Worm (Caenorhabditis elegans) whole organism, L4 larva: ENCODE measurements around the gene Y75B12B.11.

Source experiments
- F49E8.2 ChIP-seq: sonication (generic microtip); optimal IDR thresholded peaks from 2 replicates; lab custom pipeline; 2016; ENCODE audit warnings: missing compliant biosample characterization, mild to moderate bottlenecking, missing genetic modification characterization, borderline replicate concordance
- R02D3.7 ChIP-seq: fragments of 150-350 bp; sonication (generic microtip); optimal IDR thresholded peaks from 3 replicates; lab custom pipeline; 2014; ENCODE audit warnings: missing biosample characterization, missing genetic modification characterization
- T20F7.1 ChIP-seq: fragments of 200-800 bp; sonication (Bioruptor generic); optimal IDR thresholded peaks from 2 replicates; lab custom pipeline; 2018; ENCODE audit warnings: mild to moderate bottlenecking, missing genetic modification characterization, missing compliant biosample characterization
- Y5F2A.4 ChIP-seq: fragments of 200-800 bp; sonication (Bioruptor generic); optimal IDR thresholded peaks from 2 replicates; lab custom pipeline; 2018; ENCODE audit warnings: mild to moderate bottlenecking, missing genetic modification characterization, missing compliant biosample characterization
- Y75B8A.6 ChIP-seq: fragments of 200-800 bp; sonication (Bioruptor generic); IDR thresholded peaks from 2 replicates; pipeline ENCODE4 v1.3.6; 2022; ENCODE audit warnings: missing genetic modification reagents, missing genetic modification characterization, missing compliant biosample characterization
- ZK337.2 ChIP-seq: fragments of 200-800 bp; sonication (Bioruptor generic); IDR thresholded peaks from 2 replicates; pipeline ENCODE4 v1.3.6; 2022; ENCODE audit warnings: missing genetic modification reagents, missing genetic modification characterization, missing compliant biosample characterization
- ZK546.5 ChIP-seq, 2 experiments: sonication (generic microtip); optimal IDR thresholded peaks; 2 replicates each; lab custom pipeline; 2017; ENCODE audit warnings: missing biosample characterization in 2 of 2, missing genetic modification characterization in 2 of 2
- aha-1 ChIP-seq: fragments of 150-350 bp; peaks from one replicate; lab custom pipeline; 2014; ENCODE audit warnings: missing biosample characterization, missing genetic modification characterization
- aly-2 ChIP-seq: sonication (generic microtip); optimal IDR thresholded peaks from 2 replicates; lab custom pipeline; 2018; ENCODE audit warnings: missing biosample characterization, missing genetic modification characterization
- ama-1 ChIP-seq: fragments of 150-350 bp; optimal IDR thresholded peaks from 2 replicates; lab custom pipeline; 2014; ENCODE audit warnings: inconsistent platforms, mixed read lengths
- ceh-20 ChIP-seq: fragments of 200-800 bp; sonication (Bioruptor generic); IDR thresholded peaks from 2 replicates; pipeline ENCODE4 v1.3.6; 2022; ENCODE audit warnings: missing genetic modification reagents, missing genetic modification characterization, missing compliant biosample characterization
- ceh-28 ChIP-seq: fragments of 150-350 bp; optimal IDR thresholded peaks from 2 replicates; lab custom pipeline; 2014; ENCODE audit warnings: missing biosample characterization, missing genetic modification reagents, missing genetic modification characterization
- ceh-32 ChIP-seq: sonication (generic microtip); optimal IDR thresholded peaks from 2 replicates; lab custom pipeline; 2016; ENCODE audit warnings: mild to moderate bottlenecking, missing genetic modification characterization, missing compliant biosample characterization; ENCODE audit not compliant: poor library complexity
- ceh-44 ChIP-seq: fragments of 200-800 bp; sonication (Bioruptor generic); IDR thresholded peaks from 2 replicates; pipeline ENCODE4 v1.3.6; 2022; ENCODE audit warnings: missing genetic modification reagents, missing genetic modification characterization, missing compliant biosample characterization
- ces-1 ChIP-seq: fragments of 150-350 bp; sonication (generic microtip); optimal IDR thresholded peaks from 4 replicates; lab custom pipeline; 2014; ENCODE audit warnings: missing biosample characterization, missing genetic modification reagents, missing genetic modification characterization
- cey-2 ChIP-seq: sonication (generic microtip); optimal IDR thresholded peaks from 3 replicates; lab custom pipeline; 2017; ENCODE audit warnings: missing genetic modification characterization, mild to moderate bottlenecking, missing compliant biosample characterization, antibody characterized with exemption, borderline replicate concordance; ENCODE audit not compliant: insufficient read depth
- daf-12 ChIP-seq: fragments of 150-350 bp; optimal IDR thresholded peaks from 2 replicates; lab custom pipeline; 2014; ENCODE audit warnings: missing biosample characterization, missing genetic modification reagents, missing genetic modification characterization
- daf-8 ChIP-seq: fragments of 200-800 bp; sonication (Bioruptor generic); IDR thresholded peaks from 2 replicates; pipeline ENCODE4 v1.3.6; 2022; ENCODE audit warnings: missing genetic modification characterization, missing compliant biosample characterization
- dmd-8 ChIP-seq: fragments of 200-800 bp; sonication (Bioruptor generic); IDR thresholded peaks from 2 replicates; pipeline ENCODE4 v1.3.6; 2022; ENCODE audit warnings: missing genetic modification characterization, missing compliant biosample characterization
- dmd-9 ChIP-seq: fragments of 200-800 bp; sonication (Bioruptor generic); IDR thresholded peaks from 2 replicates; pipeline ENCODE4 v1.3.6; 2022; ENCODE audit warnings: missing genetic modification reagents, missing genetic modification characterization, missing compliant biosample characterization
- dve-1 ChIP-seq: sonication (generic microtip); optimal IDR thresholded peaks from 2 replicates; lab custom pipeline; 2017; ENCODE audit warnings: antibody characterized with exemption, mild to moderate bottlenecking, missing genetic modification characterization, missing compliant biosample characterization; ENCODE audit not compliant: insufficient read depth
- egl-27 ChIP-seq: sonication (generic microtip); optimal IDR thresholded peaks from 3 replicates; lab custom pipeline; 2017; ENCODE audit warnings: missing biosample characterization, missing genetic modification reagents, missing genetic modification characterization
- egl-43 ChIP-seq: fragments of 200-800 bp; sonication (Bioruptor generic); IDR thresholded peaks from 2 replicates; pipeline ENCODE4 v1.3.6; 2022; ENCODE audit warnings: missing genetic modification reagents, missing genetic modification characterization, missing compliant biosample characterization
- fos-1 ChIP-seq: fragments of 150-350 bp; optimal IDR thresholded peaks from 2 replicates; lab custom pipeline; 2014; ENCODE audit warnings: missing biosample characterization, missing genetic modification characterization
- gei-8 ChIP-seq: fragments of 200-800 bp; sonication (Bioruptor generic); optimal IDR thresholded peaks from 2 replicates; lab custom pipeline; 2018; ENCODE audit warnings: mild to moderate bottlenecking, missing genetic modification characterization, missing compliant biosample characterization
- hlh-11 ChIP-seq: fragments of 200-800 bp; sonication (Bioruptor generic); optimal IDR thresholded peaks from 2 replicates; lab custom pipeline; 2018; ENCODE audit warnings: mild to moderate bottlenecking, missing genetic modification characterization, missing compliant biosample characterization
- hlh-30 ChIP-seq: sonication (generic microtip); optimal IDR thresholded peaks from 2 replicates; lab custom pipeline; 2017; ENCODE audit warnings: antibody characterized with exemption, mild to moderate bottlenecking, missing genetic modification characterization, missing compliant biosample characterization; ENCODE audit not compliant: insufficient read depth
- hmg-1.1 ChIP-seq: fragments of 200-800 bp; sonication (Bioruptor generic); IDR thresholded peaks from 2 replicates; pipeline ENCODE4 v1.3.6; 2022; ENCODE audit warnings: missing genetic modification reagents, missing genetic modification characterization, missing compliant biosample characterization
- lin-29 ChIP-seq: fragments of 200-800 bp; sonication (Bioruptor generic); IDR thresholded peaks from 2 replicates; pipeline ENCODE4 v1.3.6; 2022; ENCODE audit warnings: missing genetic modification reagents, missing genetic modification characterization, missing compliant biosample characterization
- lsy-2 ChIP-seq, 2 experiments: fragments of 150-350 bp in 1 of 2; sonication (generic microtip) in 1 of 2; optimal IDR thresholded peaks; 2 replicates each; lab custom pipeline; 2014 to 2017; ENCODE audit warnings: missing biosample characterization in 2 of 2, missing genetic modification characterization in 2 of 2
- madf-9 ChIP-seq: fragments of 200-800 bp; sonication (Bioruptor generic); conservative IDR thresholded peaks from 2 replicates; pipeline ENCODE4 v1.3.6; 2022; ENCODE audit warnings: missing genetic modification reagents, missing genetic modification characterization, missing compliant biosample characterization
- mdt-29 ChIP-seq: fragments of 200-800 bp; sonication (Bioruptor generic); IDR thresholded peaks from 2 replicates; pipeline ENCODE4 v1.3.6; 2022; ENCODE audit warnings: missing genetic modification reagents, missing genetic modification characterization, missing compliant biosample characterization
- mes-2 ChIP-seq: sonication (generic microtip); optimal IDR thresholded peaks from 2 replicates; lab custom pipeline; 2016; ENCODE audit warnings: missing genotype, mild to moderate bottlenecking, missing genetic modification characterization, missing compliant biosample characterization; ENCODE audit not compliant: poor library complexity, severe bottlenecking
- mxl-2 ChIP-seq: fragments of 200-800 bp; sonication (Bioruptor generic); conservative IDR thresholded peaks from 2 replicates; pipeline ENCODE4 v1.3.6; 2022; ENCODE audit warnings: missing genetic modification reagents, missing genetic modification characterization, missing compliant biosample characterization
- mxl-3 ChIP-seq: fragments of 200-800 bp; sonication (Bioruptor generic); optimal IDR thresholded peaks from 2 replicates; lab custom pipeline; 2018; ENCODE audit warnings: mild to moderate bottlenecking, missing genetic modification characterization, missing compliant biosample characterization
- nhr-10 ChIP-seq: fragments of 150-350 bp; optimal IDR thresholded peaks from 2 replicates; lab custom pipeline; 2014; ENCODE audit warnings: missing biosample characterization, missing genetic modification characterization
- nhr-237 ChIP-seq: sonication (generic microtip); optimal IDR thresholded peaks from 2 replicates; lab custom pipeline; 2017; ENCODE audit warnings: missing biosample characterization, missing genetic modification characterization
- nhr-41 ChIP-seq: fragments of 200-800 bp; sonication (Bioruptor generic); IDR thresholded peaks from 2 replicates; pipeline ENCODE4 v1.3.6; 2022; ENCODE audit warnings: missing genetic modification reagents, missing genetic modification characterization, missing compliant biosample characterization
- nhr-6 ChIP-seq: fragments of 150-350 bp; optimal IDR thresholded peaks from 2 replicates; lab custom pipeline; 2014; ENCODE audit warnings: missing biosample characterization, missing genetic modification characterization
- nhr-76 ChIP-seq: fragments of 150-350 bp; optimal IDR thresholded peaks from 2 replicates; lab custom pipeline; 2014; ENCODE audit warnings: missing biosample characterization, missing genetic modification characterization
- php-3 ChIP-seq: fragments of 200-800 bp; sonication (Bioruptor generic); IDR thresholded peaks from 2 replicates; pipeline ENCODE4 v1.3.6; 2022; ENCODE audit warnings: missing genetic modification reagents, missing genetic modification characterization, missing compliant biosample characterization
- rbr-2 ChIP-seq: sonication (generic microtip); optimal IDR thresholded peaks from 2 replicates; lab custom pipeline; 2016; ENCODE audit warnings: missing genotype, missing genetic modification characterization, missing compliant biosample characterization
- saeg-2 ChIP-seq: fragments of 200-800 bp; sonication (Bioruptor generic); IDR thresholded peaks from 2 replicates; pipeline ENCODE4 v1.3.6; 2022; ENCODE audit warnings: missing genetic modification reagents, missing genetic modification characterization, missing compliant biosample characterization
- sdz-12 ChIP-seq: fragments of 200-800 bp; sonication (Bioruptor generic); optimal IDR thresholded peaks from 2 replicates; lab custom pipeline; 2018; ENCODE audit warnings: mild to moderate bottlenecking, missing genetic modification characterization, missing compliant biosample characterization
- skn-1 ChIP-seq: fragments of 150-350 bp; optimal IDR thresholded peaks from 2 replicates; lab custom pipeline; 2014; ENCODE audit warnings: missing biosample characterization, missing genetic modification characterization
- unc-62 ChIP-seq, 3 experiments: fragments of 150-350 bp in 1 of 3; sonication (generic microtip); optimal IDR thresholded peaks in 2 of 3; peaks in 1 of 3; 1 replicate in 1 of 3; 2 replicates in 2 of 3; lab custom pipeline; 2014 to 2017; ENCODE audit warnings: missing biosample characterization in 3 of 3, missing genetic modification characterization in 3 of 3, missing genetic modification reagents in 3 of 3, missing genotype in 1 of 3
- vab-7 ChIP-seq: fragments of 200-800 bp; sonication (Bioruptor generic); IDR thresholded peaks from 2 replicates; pipeline ENCODE4 v1.3.6; 2022; ENCODE audit warnings: missing genetic modification reagents, missing genetic modification characterization, missing compliant biosample characterization
- zfp-3 ChIP-seq: fragments of 200-800 bp; sonication (Bioruptor generic); conservative IDR thresholded peaks from 2 replicates; pipeline ENCODE4 v1.3.6; 2022; ENCODE audit warnings: missing genetic modification reagents, missing genetic modification characterization, missing compliant biosample characterization
- ztf-11 ChIP-seq: fragments of 150-350 bp; optimal IDR thresholded peaks from 2 replicates; lab custom pipeline; 2014; ENCODE audit warnings: missing biosample characterization, missing genetic modification characterization
- ztf-7 ChIP-seq: fragments of 150-350 bp; optimal IDR thresholded peaks from 2 replicates; lab custom pipeline; 2014; ENCODE audit warnings: missing biosample characterization, missing genetic modification characterization

Gene Y75B12B.11

DNA sequence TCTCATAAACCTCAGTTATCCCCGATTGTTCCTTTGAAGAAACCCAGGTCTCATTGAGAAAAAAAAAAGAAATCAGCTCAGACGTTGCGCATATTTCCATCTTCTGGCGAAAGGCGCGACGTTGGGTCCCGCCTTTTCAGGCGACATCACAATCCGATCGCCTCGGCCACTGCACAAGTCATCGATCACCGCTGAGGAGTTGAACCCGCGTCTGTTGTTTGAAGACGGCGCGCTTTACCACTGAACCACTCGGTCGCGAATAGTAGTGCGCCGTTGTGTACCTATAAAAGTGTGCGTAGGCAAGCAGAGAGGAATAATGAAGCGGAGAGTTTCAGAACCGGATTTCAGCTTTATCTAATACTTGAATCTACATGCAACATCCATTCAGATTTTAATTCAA lies at the start of gene Y75B12B.11:
Gene Y75B12B.11, plus strand, starts transcription at position 394 of the 400 bp plus-strand sequence.
- TF ChIP-seq hlh-11 (tag; lab: Kevin White, UChicago) (peak; percentile 76), R02D3.7 (tag; lab: Kevin White, UChicago) (no peak), T20F7.1 (peak; percentile 77), saeg-2 (GFP tag; lab: Robert Waterston, UW) (peak; percentile 92), dve-1 (peak; percentile 93), ceh-44 (peak; percentile 95), egl-43 (peak; percentile 99), aly-2 (tag; lab: Kevin White, UChicago) (peak; percentile 92), mdt-29 (GFP tag; lab: Robert Waterston, UW) (peak; percentile 79), dmd-9 (GFP tag; lab: Robert Waterston, UW) (peak; percentile 87), sdz-12 (GFP tag; lab: Kevin White, UChicago) (peak; percentile 91), ZK546.5 (tag; optimal IDR thresholded peaks at IDR 0.05; lab: Kevin White, UChicago) (no peak), Y5F2A.4 (GFP tag; lab: Kevin White, UChicago) (peak; percentile 94), nhr-10 (peak; percentile 39), gei-8 (GFP tag; lab: Kevin White, UChicago) (peak; percentile 97), skn-1 (tag; lab: Kevin White, UChicago) (no peak), mxl-2 (peak; percentile 90), nhr-76 (tag; lab: Kevin White, UChicago) (no peak), lsy-2 (tag; optimal IDR thresholded peaks at IDR 0.05; lab: Kevin White, UChicago) (peak in 1 of 2 experiments; percentile 79), unc-62 (GFP tag; optimal IDR thresholded peaks at IDR 0.05 in 1 of 2; lab: Kevin White, UChicago) (no peak), unc-62 (tag; optimal IDR thresholded peaks at IDR 0.05; lab: Kevin White, UChicago) (no peak), nhr-41 (peak; percentile 92), aha-1 (tag; lab: Kevin White, UChicago) (peak; percentile 98), fos-1 (no peak), ces-1 (GFP tag; lab: Kevin White, UChicago) (no peak), mxl-3 (GFP tag; lab: Kevin White, UChicago) (peak; percentile 81), ztf-11 (tag; lab: Kevin White, UChicago) (no peak), lin-29 (GFP tag; lab: Robert Waterston, UW) (peak; percentile 85), hmg-1.1 (GFP tag; lab: Robert Waterston, UW) (peak; percentile 92), ama-1 (peak; percentile 82), php-3 (GFP tag; lab: Robert Waterston, UW) (peak; percentile 93), ceh-20 (GFP tag; lab: Robert Waterston, UW) (peak; percentile 89), egl-27 (tag; lab: Kevin White, UChicago) (no peak), cey-2 (tag; lab: Kevin White, UChicago) (no peak), Y75B8A.6 (GFP tag; lab: Robert Waterston, UW) (peak; percentile 83; the same call in 1 of the 2 replicates), ZK337.2 (GFP tag; lab: Robert Waterston, UW) (peak; percentile 89), hlh-30 (peak; percentile 78), dmd-8 (GFP tag; lab: Robert Waterston, UW) (peak; percentile 99), ceh-32 (tag; lab: Kevin White, UChicago) (peak; percentile 65), rbr-2 (tag; lab: Kevin White, UChicago) (peak; percentile 80), ztf-7 (tag; lab: Kevin White, UChicago) (peak; percentile 42), nhr-6 (tag; lab: Kevin White, UChicago) (peak; percentile 96), daf-12 (tag; lab: Kevin White, UChicago) (no peak), vab-7 (GFP tag; lab: Robert Waterston, UW) (peak; percentile 98), nhr-237 (no peak), madf-9 (GFP tag; lab: Robert Waterston, UW) (peak; percentile 91), zfp-3 (GFP tag; lab: Robert Waterston, UW) (peak; percentile 92), mes-2 (tag; lab: Kevin White, UChicago) (peak; percentile 93), daf-8 (peak; percentile 91), F49E8.2 (tag; lab: Kevin White, UChicago) (peak; percentile 96), ceh-28 (tag; lab: Kevin White, UChicago) (no peak)
